Worm (Caenorhabditis elegans) whole organism, L1 larva: ENCODE results near the gene msp-32.

ENCODE experiments used
- elt-2 ChIP-seq: sonication (generic microtip); optimal IDR thresholded peaks from 2 replicates; lab custom pipeline; 2016; ENCODE audit warnings: missing genetic modification characterization, mild to moderate bottlenecking, inconsistent platforms, missing compliant biosample characterization, missing genetic modification reagents
- nhr-85 ChIP-seq: sonication (generic microtip); peaks from one replicate; lab custom pipeline; 2016; ENCODE audit warnings: missing genetic modification characterization, inconsistent platforms, missing compliant biosample characterization
- sup-37 ChIP-seq: fragments of 200-800 bp; sonication (Bioruptor generic); optimal IDR thresholded peaks from 2 replicates; lab custom pipeline; 2018; ENCODE audit warnings: mild to moderate bottlenecking, missing genetic modification characterization, missing compliant biosample characterization

msp-32 gene

DNA sequence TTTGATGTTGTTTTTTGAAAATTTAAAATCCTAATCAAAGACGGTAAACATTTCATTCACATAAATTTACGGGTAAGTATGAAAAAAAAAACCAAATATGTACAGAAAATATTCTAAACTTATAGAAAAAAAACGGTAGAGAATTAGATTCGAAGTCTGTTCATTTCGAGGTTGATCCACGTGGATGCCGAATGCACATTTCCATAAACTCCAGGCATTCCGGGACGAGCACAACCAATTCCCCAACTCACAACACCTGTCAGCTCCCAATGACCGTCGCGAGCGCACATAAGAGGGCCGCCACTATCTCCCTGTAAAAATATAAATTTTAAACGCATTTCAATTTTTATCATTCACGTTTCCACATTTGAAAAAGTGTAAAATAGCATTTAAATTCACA, 49.5 kb downstream of the msp-32 start:
- TF ChIP-seq nhr-85 (tag; lab: Kevin White, UChicago) (peak; percentile 59), sup-37 (GFP tag; lab: Kevin White, UChicago) (no peak), elt-2 (tag; lab: Kevin White, UChicago) (peak; percentile 7)
